Fruit fly (Drosophila melanogaster) whole organism, embryonic: ENCODE results near the gene fend.

Source experiments
- CG10431 ChIP-seq: fragments of 200-800 bp; sonication (Bioruptor generic); optimal IDR thresholded peaks from 3 replicates; lab custom pipeline; 2018; ENCODE audit warnings: missing biosample characterization, mild to moderate bottlenecking, missing genetic modification characterization
- CG6654 ChIP-seq: fragments of 200-800 bp; sonication (Bioruptor generic); optimal IDR thresholded peaks from 2 replicates; lab custom pipeline; 2017; ENCODE audit warnings: missing biosample characterization, mild to moderate bottlenecking, missing genetic modification characterization
- CG7839 ChIP-seq: fragments of 200-800 bp; sonication (Bioruptor generic); optimal IDR thresholded peaks from 3 replicates; lab custom pipeline; 2018; ENCODE audit warnings: missing biosample characterization, mild to moderate bottlenecking, missing genetic modification characterization, moderate library complexity
- Hsf ChIP-seq: fragments of 200-800 bp; sonication (Bioruptor generic); optimal IDR thresholded peaks from 3 replicates; lab custom pipeline; 2016; ENCODE audit warnings: missing biosample characterization, missing genetic modification characterization
- NC2β ChIP-seq: fragments of 200-800 bp; sonication (Bioruptor generic); optimal IDR thresholded peaks from 2 replicates; lab custom pipeline; 2016; ENCODE audit warnings: missing biosample characterization, missing genetic modification characterization
- Tbp ChIP-seq: fragments of >200 bp; optimal IDR thresholded peaks from 2 replicates; lab custom pipeline; 2018; ENCODE audit warnings: missing biosample characterization, missing genetic modification characterization
- nau ChIP-seq: fragments of 200-800 bp; sonication (Bioruptor generic); optimal IDR thresholded peaks from 3 replicates; lab custom pipeline; 2017; ENCODE audit warnings: missing biosample characterization, mild to moderate bottlenecking, missing genetic modification characterization, missing genetic modification reagents
- sens-2 ChIP-seq: fragments of 200-800 bp; sonication (Bioruptor generic); IDR thresholded peaks from 2 replicates; pipeline ENCODE4 v1.3.6; 2022; ENCODE audit warnings: missing biosample characterization, missing genetic modification characterization
- unpg ChIP-seq: fragments of 200-800 bp; sonication (Bioruptor generic); optimal IDR thresholded peaks from 3 replicates; lab custom pipeline; 2018; ENCODE audit warnings: missing biosample characterization, mild to moderate bottlenecking, missing genetic modification characterization, moderate library complexity

DNA sequence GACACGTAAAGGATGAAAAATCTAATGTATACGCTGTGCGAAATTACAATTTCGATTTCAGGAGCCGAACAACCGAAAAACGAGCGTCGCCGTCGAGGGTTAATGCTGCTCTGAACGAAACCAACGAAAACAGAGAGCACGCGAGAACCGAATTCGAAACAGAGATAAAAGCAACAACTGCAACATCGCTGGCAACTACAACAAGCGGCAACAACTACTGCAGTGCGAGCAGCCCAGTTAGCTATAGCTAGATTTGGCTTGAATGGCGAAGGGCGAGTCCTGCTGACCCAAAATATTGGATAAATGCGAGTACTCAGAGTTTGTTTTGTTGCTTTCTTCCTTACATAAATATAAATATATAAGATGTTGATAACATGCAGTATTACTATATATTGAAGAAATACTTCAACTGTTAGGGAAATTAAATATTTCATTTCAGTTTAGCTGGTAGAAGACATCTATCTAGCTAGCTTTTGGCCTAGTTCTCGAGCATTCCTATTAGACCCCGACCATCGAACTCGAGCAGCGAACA is at the start of gene fend:
- TF ChIP-seq Hsf (GFP tag; lab: Kevin White, UChicago) = peak; percentile 4
- peak; percentile 60 for TF ChIP-seq CG7839 (tag; lab: Kevin White, UChicago)
- peak; percentile 10 for TF ChIP-seq unpg (GFP tag; lab: Kevin White, UChicago)
- peak; percentile 90 for TF ChIP-seq Tbp (GFP tag; lab: Kevin White, UChicago)
- TF ChIP-seq CG6654 = no peak
- TF ChIP-seq sens-2 = no peak
- no peak for TF ChIP-seq NC2β (GFP tag; lab: Kevin White, UChicago)
- TF ChIP-seq CG10431 (GFP tag; lab: Kevin White, UChicago) = no peak
- peak; percentile 18 for TF ChIP-seq nau (GFP tag; lab: Kevin White, UChicago)
